Fruit fly (Drosophila melanogaster): Measurements from ENCODE around the gene sordd1.

The sordd1 gene

dm6 chrX:15802880-15803650 lies 7.2 kb upstream of the sordd1 start (continued):
- TF ChIP-seq nerfin-2 (GFP tag; IDR thresholded peaks at IDR 0.05; ENCODE audit: partially characterized antibody) (peak; percentile 53; the same call in 1 of the 2 replicates), MBD-R2 (GFP tag; IDR thresholded peaks at IDR 0.05) (peak; percentile 44), CG30020 (tag; optimal IDR thresholded peaks at IDR 0.05) (peak; percentile 83), amos (GFP tag; IDR thresholded peaks at IDR 0.05; ENCODE audit: partially characterized antibody) (peak; percentile 86; the same call in 1 of the 2 replicates), gfzf (GFP tag; optimal IDR thresholded peaks at IDR 0.05) (peak; percentile 38), CG30403 (GFP tag; optimal IDR thresholded peaks at IDR 0.05) (peak; percentile 10), CG2202 (tag; optimal IDR thresholded peaks at IDR 0.05) (no peak), CG3281 (GFP tag; optimal IDR thresholded peaks at IDR 0.05) (peak; percentile 32), ato (GFP tag; IDR thresholded peaks at IDR 0.05; ENCODE audit: partially characterized antibody) (peak; percentile 55), CG2120 (GFP tag; optimal IDR thresholded peaks at IDR 0.05) (peak; percentile 31), CG13775 (GFP tag; optimal IDR thresholded peaks at IDR 0.05) (peak; percentile 0), slbo (GFP tag; IDR thresholded peaks at IDR 0.05) (peak; percentile 41), CG18599 (GFP tag; optimal IDR thresholded peaks at IDR 0.05) (peak; percentile 33), CG14014 (GFP tag; IDR thresholded peaks at IDR 0.05) (no peak), CG17829 (tag; optimal IDR thresholded peaks at IDR 0.05) (peak; percentile 33), CG10267 (tag; optimal IDR thresholded peaks at IDR 0.05) (peak; percentile 5), MESR4 (GFP tag; optimal IDR thresholded peaks at IDR 0.05) (peak; percentile 22), ind (GFP tag; optimal IDR thresholded peaks at IDR 0.05) (peak; percentile 3), CG15514 (GFP tag; optimal IDR thresholded peaks at IDR 0.05) (peak; percentile 47), Dbx (GFP tag; IDR thresholded peaks at IDR 0.05) (0 out of 3 replicates have a peak, but pooled peaks have one; percentile 16), CG13296 (GFP tag; optimal IDR thresholded peaks at IDR 0.05) (peak; percentile 32), Doc3 (GFP tag; IDR thresholded peaks at IDR 0.05; ENCODE audit: partially characterized antibody) (peak; percentile 64), CG7271 (tag; optimal IDR thresholded peaks at IDR 0.05) (no peak), Hr3 (GFP tag; optimal IDR thresholded peaks at IDR 0.05) (peak; percentile 25), Rfx (GFP tag; IDR thresholded peaks at IDR 0.05) (peak; percentile 56), az2 (GFP tag; optimal IDR thresholded peaks at IDR 0.05) (peak; percentile 6), CG10209 (GFP tag; optimal IDR thresholded peaks at IDR 0.05) (peak; percentile 5), CG16779 (GFP tag; IDR thresholded peaks at IDR 0.05) (no peak), Lim3 (GFP tag; IDR thresholded peaks at IDR 0.05) (no peak), sd (tag; optimal IDR thresholded peaks at IDR 0.05) (peak; percentile 30), exex (tag; optimal IDR thresholded peaks at IDR 0.05) (peak; percentile 27), CG17385 (GFP tag; optimal IDR thresholded peaks at IDR 0.05) (peak; percentile 36), Nf-YB (GFP tag; optimal IDR thresholded peaks at IDR 0.05) (peak; percentile 75), lab (GFP tag; optimal IDR thresholded peaks at IDR 0.05) (peak; percentile 10), NFAT (GFP tag; IDR thresholded peaks at IDR 0.05) (peak; percentile 9; the same call in 1 of the 2 replicates), NfI (GFP tag; optimal IDR thresholded peaks at IDR 0.05) (peak; percentile 23), CG6765 (GFP tag; optimal IDR thresholded peaks at IDR 0.05) (peak; percentile 34), unc-4 (GFP tag; IDR thresholded peaks at IDR 0.05; ENCODE audit: partially characterized antibody) (peak; percentile 73), tna (GFP tag; IDR thresholded peaks at IDR 0.05; ENCODE audit: partially characterized antibody) (peak; percentile 38; the same call in 1 of the 2 replicates), Scr (GFP tag; IDR thresholded peaks at IDR 0.05; ENCODE audit: partially characterized antibody) (peak; percentile 81), unpg (GFP tag; optimal IDR thresholded peaks at IDR 0.05) (peak; percentile 24), stwl (tag; optimal IDR thresholded peaks at IDR 0.05) (peak; percentile 42), Sry-δ (GFP tag; optimal IDR thresholded peaks at IDR 0.05) (peak; percentile 76), maf-S (GFP tag; optimal IDR thresholded peaks at IDR 0.05) (no peak), CG7839 (tag; optimal IDR thresholded peaks at IDR 0.05) (peak; percentile 18), vvl (GFP tag; IDR thresholded peaks at IDR 0.05) (peak; percentile 18; the same call in 1 of the 2 replicates), hb (GFP tag; IDR thresholded peaks at IDR 0.05; ENCODE audit: partially characterized antibody) (peak; percentile 70; the same call in 2 of the 3 replicates)
